Worm (Caenorhabditis elegans): Measurements from ENCODE around the gene vps-52.

The vps-52 gene

DNA sequence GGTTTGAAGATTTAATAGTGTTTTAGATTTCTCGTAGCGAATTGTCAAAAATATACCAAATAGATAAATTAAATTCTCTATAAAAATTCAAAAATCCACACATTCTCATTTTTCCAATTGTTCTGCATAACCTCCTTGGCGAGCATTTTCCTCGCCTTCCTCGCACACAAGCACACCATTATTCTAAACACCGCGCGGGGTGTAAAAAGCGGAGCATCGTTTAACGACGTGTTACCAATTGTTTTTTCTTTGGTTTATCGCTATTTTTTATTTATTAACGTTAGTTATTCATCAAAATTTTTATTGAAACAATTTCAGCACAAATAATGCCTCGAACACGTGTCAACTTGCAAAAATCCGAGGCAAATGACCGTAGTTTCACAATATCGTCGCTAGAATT is at the start of gene vps-52:
Gene vps-52 (plus strand): TSS at position 319 of the 400 bp plus-strand sequence.
- TF ChIP-seq mep-1 (tag; optimal IDR thresholded peaks at IDR 0.05) = no peak
- no peak for TF ChIP-seq egl-27 (tag; optimal IDR thresholded peaks at IDR 0.05)
- no peak for TF ChIP-seq sptf-1 (tag; optimal IDR thresholded peaks at IDR 0.05)
- no peak for TF ChIP-seq dsc-1 (tag; optimal IDR thresholded peaks at IDR 0.05)
- TF ChIP-seq lsy-2 (tag; optimal IDR thresholded peaks at IDR 0.05) = peak in 1 of 2 experiments; percentile 26
- TF ChIP-seq blmp-1 (tag; optimal IDR thresholded peaks at IDR 0.05) = peak; percentile 31
- no peak for TF ChIP-seq grh-1 (GFP tag; IDR thresholded peaks at IDR 0.05)
- TF ChIP-seq snu-23 (GFP tag; optimal IDR thresholded peaks at IDR 0.05) = peak; percentile 12
- peak; percentile 18 for TF ChIP-seq xbp-1 (tag; optimal IDR thresholded peaks at IDR 0.05)
- TF ChIP-seq tbx-2 (tag; optimal IDR thresholded peaks at IDR 0.05) = no peak
- TF ChIP-seq nhr-84 (tag; optimal IDR thresholded peaks at IDR 0.05) = no peak
- no peak for TF ChIP-seq efl-1 (optimal IDR thresholded peaks at IDR 0.05)
- no peak for TF ChIP-seq efl-1 (GFP tag; optimal IDR thresholded peaks at IDR 0.05 in 1 of 2)
- TF ChIP-seq hlh-17 (GFP tag; optimal IDR thresholded peaks at IDR 0.05; ENCODE audit: borderline replicate concordance) = no peak
- no peak for TF ChIP-seq dpl-1 (GFP tag; optimal IDR thresholded peaks at IDR 0.05)
- peak; percentile 34 for TF ChIP-seq unc-130 (tag; optimal IDR thresholded peaks at IDR 0.05)
- no peak for TF ChIP-seq skn-1 (tag; optimal IDR thresholded peaks at IDR 0.05)
- TF ChIP-seq tlp-1 (tag; optimal IDR thresholded peaks at IDR 0.05) = no peak
- TF ChIP-seq lin-35 (GFP tag; optimal IDR thresholded peaks at IDR 0.05) = peak in 1 of 2 experiments; percentile 18
- TF ChIP-seq lin-39 (tag; optimal IDR thresholded peaks at IDR 0.05) = no peak
- TF ChIP-seq lin-14 (GFP tag; optimal IDR thresholded peaks at IDR 0.05) = peak; percentile 9
- peak; percentile 15 for TF ChIP-seq C16A3.4 (tag; optimal IDR thresholded peaks at IDR 0.05)
- TF ChIP-seq pqm-1 (tag; optimal IDR thresholded peaks at IDR 0.05) = no peak
- no peak for TF ChIP-seq ceh-82 (tag; optimal IDR thresholded peaks at IDR 0.05)
- TF ChIP-seq jun-1 (tag; optimal IDR thresholded peaks at IDR 0.05) = no peak

DNA sequence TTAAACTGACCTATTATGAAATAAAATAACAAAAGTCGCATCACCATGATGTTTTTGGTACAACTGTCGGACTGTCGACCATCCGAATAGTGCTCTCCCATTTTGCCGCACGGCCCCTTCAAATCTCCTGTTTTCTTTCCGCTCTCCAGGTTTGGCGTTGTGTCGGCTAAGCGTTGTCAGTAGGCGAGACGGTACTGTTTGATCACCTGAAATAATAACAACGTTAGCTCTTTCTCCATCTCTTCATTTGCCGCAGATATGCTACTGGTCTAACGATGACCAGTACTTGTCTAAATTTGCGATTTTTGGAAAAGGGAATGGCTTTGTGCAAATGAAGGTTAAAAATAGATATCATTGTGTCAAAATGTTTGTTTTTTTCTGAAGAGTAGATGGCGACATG is 45.6 kb upstream of the vps-52 start, which contains the start of gene chts-1:
Gene chts-1 (minus strand): TSS at position 101 of the 400 bp plus-strand sequence.
- no peak for TF ChIP-seq xbp-1 (tag; optimal IDR thresholded peaks at IDR 0.05)
- no peak for TF ChIP-seq ceh-90 (tag; optimal IDR thresholded peaks at IDR 0.05)
- TF ChIP-seq hlh-4 (tag; optimal IDR thresholded peaks at IDR 0.05) = no peak
- no peak for TF ChIP-seq nhr-85 (tag)
- TF ChIP-seq unc-130 (tag; optimal IDR thresholded peaks at IDR 0.05) = no peak
- no peak for TF ChIP-seq nhr-20 (tag; optimal IDR thresholded peaks at IDR 0.05)

DNA sequence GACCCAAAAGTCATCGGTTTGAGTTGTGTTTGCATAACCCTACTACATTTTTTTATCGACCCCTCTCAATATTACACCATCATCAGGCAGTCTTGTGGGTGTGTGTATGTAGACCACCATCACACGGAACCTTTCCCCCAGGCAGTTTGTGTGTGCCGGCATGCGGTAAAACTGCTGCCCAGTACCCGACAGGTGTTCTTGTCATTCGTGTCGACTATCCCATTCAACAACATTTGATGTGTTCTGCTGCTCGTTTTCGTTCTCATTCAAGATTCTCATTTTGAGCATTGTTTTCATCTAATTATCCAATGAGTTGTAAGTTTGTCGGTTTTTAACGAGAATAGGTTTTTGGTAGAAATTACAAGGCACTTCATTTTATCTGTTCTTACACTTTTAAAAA is 42.5 kb upstream of the vps-52 start:
- TF ChIP-seq rnt-1 (tag; optimal IDR thresholded peaks at IDR 0.05) (peak; percentile 45), efl-1 (optimal IDR thresholded peaks at IDR 0.05) (no peak), efl-1 (GFP tag; optimal IDR thresholded peaks at IDR 0.05 in 1 of 2) (peak in 1 of 2 experiments; percentile 42), fos-1 (tag; optimal IDR thresholded peaks at IDR 0.05) (no peak)

DNA sequence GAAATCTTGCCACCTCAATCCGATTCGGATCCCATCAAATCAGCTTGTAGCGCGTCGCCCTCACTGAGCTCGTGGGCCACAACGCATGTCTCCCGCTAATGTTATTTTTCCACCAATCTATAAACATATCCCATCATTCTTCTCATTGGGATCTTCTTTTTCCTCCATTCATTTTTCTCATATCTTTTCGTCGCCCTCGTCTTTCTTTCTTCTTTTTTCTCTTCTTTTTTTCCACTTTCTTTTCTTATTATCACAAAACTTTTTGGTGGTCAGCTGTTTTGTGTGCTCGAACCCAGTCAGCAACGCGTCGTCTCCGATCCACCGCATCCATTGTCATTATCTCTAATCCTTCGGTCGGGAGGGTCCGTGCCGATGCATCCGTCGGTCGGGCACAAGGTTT is 41.3 kb upstream of the vps-52 start:
- TF ChIP-seq rnt-1 (tag; optimal IDR thresholded peaks at IDR 0.05) = peak; percentile 73
- TF ChIP-seq unc-30 (tag; optimal IDR thresholded peaks at IDR 0.05) = no peak
- TF ChIP-seq lin-14 (GFP tag; optimal IDR thresholded peaks at IDR 0.05) = peak; percentile 82
- no peak for TF ChIP-seq ztf-4 (tag; optimal IDR thresholded peaks at IDR 0.05)
- peak; percentile 36 for TF ChIP-seq pag-3 (tag; optimal IDR thresholded peaks at IDR 0.05; ENCODE audit: borderline replicate concordance, insufficient read depth)
- peak; percentile 82 for TF ChIP-seq nhr-71 (tag; optimal IDR thresholded peaks at IDR 0.05)
- TF ChIP-seq nhr-20 (tag; optimal IDR thresholded peaks at IDR 0.05) = peak; percentile 33
- TF ChIP-seq nhr-19 (GFP tag; conservative IDR thresholded peaks at IDR 0.05) = peak; percentile 36
- no peak for TF ChIP-seq mab-9 (GFP tag; IDR thresholded peaks at IDR 0.05)
- peak in 1 of 2 experiments; percentile 32 for TF ChIP-seq lsy-2 (tag; optimal IDR thresholded peaks at IDR 0.05)
- peak; percentile 37 for TF ChIP-seq snu-23 (GFP tag; optimal IDR thresholded peaks at IDR 0.05)
